Fruit fly (Drosophila melanogaster): ENCODE data around the gene CG7326.

CG7326 gene

DNA sequence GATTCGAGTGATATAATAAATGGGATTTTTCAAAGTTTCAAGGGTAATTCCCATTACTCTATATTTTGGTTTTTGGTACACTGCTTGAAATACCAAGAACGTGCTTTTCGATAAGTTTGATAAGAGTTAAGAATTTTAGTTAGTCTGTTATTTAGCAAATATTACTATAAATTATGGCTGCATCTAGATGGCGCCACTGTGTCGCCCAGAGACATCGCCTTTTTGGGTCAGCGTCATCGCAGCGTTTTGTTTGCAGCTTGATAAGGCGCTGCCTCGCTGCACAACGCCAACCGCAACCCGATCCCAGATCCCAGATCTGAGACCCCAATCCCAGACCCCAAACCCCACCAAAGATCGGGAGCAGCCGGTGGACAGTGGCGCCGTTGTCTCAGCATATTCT lies 25.1 kb downstream of the CG7326 start:
- TF ChIP-seq CG9139 (GFP tag; optimal IDR thresholded peaks at IDR 0.05): no peak
- no peak for TF ChIP-seq Sox14 (GFP tag; optimal IDR thresholded peaks at IDR 0.05)
- TF ChIP-seq CG31627 (GFP tag; optimal IDR thresholded peaks at IDR 0.05): no peak
- no peak for TF ChIP-seq CG11294 (GFP tag; IDR thresholded peaks at IDR 0.05)
- no peak for TF ChIP-seq Eip93F (GFP tag; optimal IDR thresholded peaks at IDR 0.05)
- TF ChIP-seq vri (GFP tag; optimal IDR thresholded peaks at IDR 0.05): no peak
- no peak for TF ChIP-seq Ets96B (tag; optimal IDR thresholded peaks at IDR 0.05)
- no peak for TF ChIP-seq CG32006 (GFP tag; optimal IDR thresholded peaks at IDR 0.05)
- TF ChIP-seq CG34406 (GFP tag; optimal IDR thresholded peaks at IDR 0.05): no peak
- no peak for TF ChIP-seq Hr38 (GFP tag; optimal IDR thresholded peaks at IDR 0.05)
- TF ChIP-seq Gug (GFP tag; IDR thresholded peaks at IDR 0.05): no peak
- TF ChIP-seq CG3919 (GFP tag; optimal IDR thresholded peaks at IDR 0.05): no peak
- no peak for TF ChIP-seq dac (GFP tag; optimal IDR thresholded peaks at IDR 0.05)
- no peak for TF ChIP-seq pdm3 (GFP tag; optimal IDR thresholded peaks at IDR 0.05)
- no peak for TF ChIP-seq CG8119 (GFP tag; IDR thresholded peaks at IDR 0.05)
- no peak for TF ChIP-seq Blimp-1 (GFP tag; optimal IDR thresholded peaks at IDR 0.05)
- no peak for TF ChIP-seq Met (GFP tag; optimal IDR thresholded peaks at IDR 0.05)
- TF ChIP-seq achi (GFP tag; optimal IDR thresholded peaks at IDR 0.05): no peak
- TF ChIP-seq fkh (GFP tag; optimal IDR thresholded peaks at IDR 0.05): no peak

DNA sequence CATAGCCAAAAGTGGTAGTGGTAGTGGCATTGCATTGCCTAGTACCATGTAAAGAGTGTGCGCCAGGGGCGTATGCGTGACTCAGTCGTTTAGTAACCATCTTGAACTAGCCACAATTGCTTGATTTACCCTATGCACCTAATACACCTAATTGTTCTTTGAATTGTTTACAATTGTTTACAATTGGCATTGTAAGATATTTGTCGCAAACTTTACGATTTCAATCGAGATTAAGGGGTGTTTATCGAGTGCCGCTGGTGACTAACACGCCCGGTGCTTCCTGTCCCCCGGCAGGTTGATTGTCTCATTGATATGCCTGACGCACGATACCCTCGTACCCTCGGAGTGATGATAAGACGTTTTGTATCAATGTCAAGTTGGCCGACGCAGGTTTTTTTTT lies 26.5 kb downstream of the CG7326 start:
- TF ChIP-seq CG8319 (GFP tag; optimal IDR thresholded peaks at IDR 0.05): no peak
- no peak for TF ChIP-seq CG6854 (GFP tag; optimal IDR thresholded peaks at IDR 0.05)
- no peak for TF ChIP-seq dac (GFP tag; optimal IDR thresholded peaks at IDR 0.05)
- no peak for TF ChIP-seq Eip93F (GFP tag; optimal IDR thresholded peaks at IDR 0.05)
- no peak for TF ChIP-seq CG1621 (tag; optimal IDR thresholded peaks at IDR 0.05)
- TF ChIP-seq fd59A (GFP tag; optimal IDR thresholded peaks at IDR 0.05): peak; percentile 7
- peak; percentile 36 for TF ChIP-seq CG3032 (tag; optimal IDR thresholded peaks at IDR 0.05)
- no peak for TF ChIP-seq ss (GFP tag; optimal IDR thresholded peaks at IDR 0.05)
- peak; percentile 77 for TF ChIP-seq Eip78C (GFP tag)
- TF ChIP-seq net (GFP tag; optimal IDR thresholded peaks at IDR 0.05): no peak
- TF ChIP-seq Ets21C (GFP tag; optimal IDR thresholded peaks at IDR 0.05): no peak
- no peak for TF ChIP-seq Met (GFP tag; optimal IDR thresholded peaks at IDR 0.05)
- peak; percentile 48; the same call in 1 of the 3 replicates for TF ChIP-seq eg (GFP tag; IDR thresholded peaks at IDR 0.05)
- TF ChIP-seq lz (GFP tag; optimal IDR thresholded peaks at IDR 0.05): peak; percentile 9
- TF ChIP-seq OdsH (GFP tag; optimal IDR thresholded peaks at IDR 0.05): peak; percentile 22
- TF ChIP-seq Ets96B (tag; optimal IDR thresholded peaks at IDR 0.05): no peak
- peak; percentile 17 for TF ChIP-seq Hr39 (GFP tag; optimal IDR thresholded peaks at IDR 0.05)
- TF ChIP-seq Sox15 (GFP tag; optimal IDR thresholded peaks at IDR 0.05): no peak
- peak; percentile 40 for TF ChIP-seq pdm3 (GFP tag; optimal IDR thresholded peaks at IDR 0.05)
- peak; percentile 11 for TF ChIP-seq achi (GFP tag; optimal IDR thresholded peaks at IDR 0.05)
- TF ChIP-seq CG32006 (GFP tag; optimal IDR thresholded peaks at IDR 0.05): peak; percentile 48
- peak; percentile 7 for TF ChIP-seq CG6792 (GFP tag; optimal IDR thresholded peaks at IDR 0.05)
- no peak for TF ChIP-seq CG11294 (GFP tag; IDR thresholded peaks at IDR 0.05)
- TF ChIP-seq esn (GFP tag; optimal IDR thresholded peaks at IDR 0.05): no peak
- no peak for TF ChIP-seq CG8632 (GFP tag; optimal IDR thresholded peaks at IDR 0.05)
- peak; percentile 45; the same call in 2 of the 3 replicates for TF ChIP-seq CG8119 (GFP tag; IDR thresholded peaks at IDR 0.05)
- no peak for TF ChIP-seq fkh (GFP tag; optimal IDR thresholded peaks at IDR 0.05)
- no peak for TF ChIP-seq CG16779 (tag; optimal IDR thresholded peaks at IDR 0.05)
- TF ChIP-seq CG10631 (GFP tag; optimal IDR thresholded peaks at IDR 0.05): peak; percentile 9
- no peak for TF ChIP-seq CG4318 (GFP tag; optimal IDR thresholded peaks at IDR 0.05)
- TF ChIP-seq Blimp-1 (GFP tag; optimal IDR thresholded peaks at IDR 0.05): no peak
- no peak for TF ChIP-seq CG15336 (GFP tag; IDR thresholded peaks at IDR 0.05)
- peak; percentile 77 for TF ChIP-seq svp (GFP tag)
- TF ChIP-seq Eip75B (GFP tag; optimal IDR thresholded peaks at IDR 0.05): peak; percentile 23
- TF ChIP-seq Lpt (GFP tag; optimal IDR thresholded peaks at IDR 0.05): no peak
- peak; percentile 3 for TF ChIP-seq dsx (GFP tag; optimal IDR thresholded peaks at IDR 0.05; ENCODE audit: poor library complexity, severe bottlenecking)
- TF ChIP-seq CG11902 (GFP tag; optimal IDR thresholded peaks at IDR 0.05): no peak
- TF ChIP-seq Hr38 (GFP tag; optimal IDR thresholded peaks at IDR 0.05): no peak
- peak; percentile 12 for TF ChIP-seq acj6 (GFP tag; optimal IDR thresholded peaks at IDR 0.05)
- no peak for TF ChIP-seq CG6808 (GFP tag; optimal IDR thresholded peaks at IDR 0.05)
- peak; percentile 34 for TF ChIP-seq Hr4 (GFP tag; optimal IDR thresholded peaks at IDR 0.05)
